ENCODE assay signal across 2 fruit fly cellular contexts in the genomic region with DNA sequence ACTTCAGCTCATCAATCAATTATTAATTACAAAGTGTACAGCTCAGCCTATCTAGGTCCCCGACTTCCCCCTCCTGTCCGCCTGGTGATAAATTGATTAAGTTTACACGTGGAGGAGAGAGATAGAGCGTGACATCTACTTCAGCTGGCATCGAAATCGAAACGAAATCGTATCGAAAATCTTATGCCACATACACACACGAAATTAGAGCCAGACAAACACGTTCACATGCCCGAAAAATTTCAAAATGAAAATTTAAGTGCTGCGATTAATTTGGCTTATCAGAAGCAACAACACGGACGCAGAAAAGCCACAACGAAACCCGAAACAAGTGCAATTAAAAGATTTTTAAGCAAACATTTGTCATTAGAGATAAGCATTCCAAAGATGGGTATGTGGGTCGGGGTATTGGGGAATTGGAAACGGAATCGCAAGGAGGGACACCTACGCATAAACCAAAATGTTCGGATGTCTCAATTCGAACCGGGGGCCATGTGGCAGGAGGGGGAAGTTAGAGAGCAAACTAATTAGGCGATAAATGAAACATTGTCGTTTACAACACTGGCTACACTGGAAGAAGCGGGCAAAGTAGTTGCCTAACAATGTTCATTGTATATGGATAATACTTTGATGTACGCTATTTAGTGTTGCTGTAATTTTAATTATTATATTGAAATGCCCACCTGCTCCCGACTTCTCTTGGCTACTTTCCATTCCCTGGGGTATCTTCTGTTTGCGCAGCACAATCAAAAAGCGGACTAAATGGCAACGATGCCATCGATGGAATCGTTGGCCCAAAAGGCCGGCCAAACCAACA.
A peak's percentile ranks its signal among the peaks of the same experiment; 100 is the strongest.
TF ChIP-seq lines count a peak whose summit lies in the region.

No protein-coding gene starts in this region.

- no peak for TF ChIP-seq CTCF in whole organism, embryonic (GFP tag; optimal IDR thresholded peaks at IDR 0.05; lab: Kevin White, UChicago)

TF ChIP-seq in whole organism, embryonic, 481 proteins besides CTCF, POLR2A, EP300 and RAD21 (continues in another document):
- TF ChIP-seq ems (GFP tag; optimal IDR thresholded peaks at IDR 0.05; lab: Kevin White, UChicago), result no peak
- no peak for TF ChIP-seq Drgx (GFP tag; IDR thresholded peaks at IDR 0.05; lab: Robert Waterston, UW)
- no peak for TF ChIP-seq dmrt99B (tag; optimal IDR thresholded peaks at IDR 0.05; lab: Kevin White, UChicago)
- no peak for TF ChIP-seq CG31388 (GFP tag; optimal IDR thresholded peaks at IDR 0.05; lab: Kevin White, UChicago)
- TF ChIP-seq zf30C (GFP tag; optimal IDR thresholded peaks at IDR 0.05; lab: Kevin White, UChicago), result peak; percentile 31
- TF ChIP-seq Med (GFP tag; lab: Kevin White, UChicago), result peak; percentile 64
- no peak for TF ChIP-seq CG2199 (GFP tag; IDR thresholded peaks at IDR 0.05; lab: Robert Waterston, UW)
- no peak for TF ChIP-seq ci (GFP tag; IDR thresholded peaks at IDR 0.05; lab: Robert Waterston, UW)
- TF ChIP-seq CG11085 (GFP tag; IDR thresholded peaks at IDR 0.05; lab: Robert Waterston, UW), result no peak
- no peak for TF ChIP-seq TFAM (GFP tag; optimal IDR thresholded peaks at IDR 0.05; lab: Kevin White, UChicago)
- no peak for TF ChIP-seq pb (GFP tag; optimal IDR thresholded peaks at IDR 0.05; lab: Kevin White, UChicago)
- TF ChIP-seq grn (GFP tag; optimal IDR thresholded peaks at IDR 0.05; lab: Kevin White, UChicago), result peak; percentile 92
- no peak for TF ChIP-seq Ets97D (GFP tag; optimal IDR thresholded peaks at IDR 0.05; lab: Kevin White, UChicago)
- no peak for TF ChIP-seq CG34376 (GFP tag; optimal IDR thresholded peaks at IDR 0.05; lab: Kevin White, UChicago)
- TF ChIP-seq CG4282 (GFP tag; optimal IDR thresholded peaks at IDR 0.05; lab: Kevin White, UChicago), result no peak
- no peak for TF ChIP-seq ara (GFP tag; IDR thresholded peaks at IDR 0.05; lab: Robert Waterston, UW)
- TF ChIP-seq stc (GFP tag; IDR thresholded peaks at IDR 0.05; lab: Robert Waterston, UW), result no peak
- no peak for TF ChIP-seq CG30431 (GFP tag; optimal IDR thresholded peaks at IDR 0.05; lab: Kevin White, UChicago)
- TF ChIP-seq PHDP (tag; optimal IDR thresholded peaks at IDR 0.05; lab: Kevin White, UChicago), result no peak
- no peak for TF ChIP-seq CG12744 (GFP tag; optimal IDR thresholded peaks at IDR 0.05; lab: Kevin White, UChicago)
- TF ChIP-seq dan (GFP tag; IDR thresholded peaks at IDR 0.05; lab: Robert Waterston, UW), result no peak
- TF ChIP-seq Rfx (GFP tag; IDR thresholded peaks at IDR 0.05; lab: Robert Waterston, UW), result no peak
- no peak for TF ChIP-seq CG18011 (GFP tag; optimal IDR thresholded peaks at IDR 0.05; lab: Kevin White, UChicago)
- TF ChIP-seq Mes4 (GFP tag; optimal IDR thresholded peaks at IDR 0.05; lab: Kevin White, UChicago), result no peak
- TF ChIP-seq CG3281 (GFP tag; optimal IDR thresholded peaks at IDR 0.05; lab: Kevin White, UChicago), result no peak
- no peak for TF ChIP-seq da (GFP tag; optimal IDR thresholded peaks at IDR 0.05; lab: Kevin White, UChicago)
- no peak for TF ChIP-seq CG12659 (GFP tag; optimal IDR thresholded peaks at IDR 0.05; lab: Kevin White, UChicago)
- no peak for TF ChIP-seq CG3065 (GFP tag; optimal IDR thresholded peaks at IDR 0.05; lab: Kevin White, UChicago)
- TF ChIP-seq run (tag; optimal IDR thresholded peaks at IDR 0.05; lab: Kevin White, UChicago), result no peak
- TF ChIP-seq zfh1 (GFP tag; IDR thresholded peaks at IDR 0.05; lab: Robert Waterston, UW), result no peak
- TF ChIP-seq row (GFP tag; IDR thresholded peaks at IDR 0.05; lab: Robert Waterston, UW), result peak; percentile 41; the same call in 1 of the 3 replicates
- no peak for TF ChIP-seq CG8924 (tag; optimal IDR thresholded peaks at IDR 0.05; lab: Kevin White, UChicago)
- TF ChIP-seq CoRest (tag; optimal IDR thresholded peaks at IDR 0.05; lab: Kevin White, UChicago), result peak; percentile 9
- no peak for TF ChIP-seq Dll (GFP tag; IDR thresholded peaks at IDR 0.05; lab: Robert Waterston, UW; ENCODE audit: partially characterized antibody)
- TF ChIP-seq wek (GFP tag; optimal IDR thresholded peaks at IDR 0.05; lab: Kevin White, UChicago), result no peak
- no peak for TF ChIP-seq Hmx (GFP tag; optimal IDR thresholded peaks at IDR 0.05; lab: Kevin White, UChicago)
- TF ChIP-seq nmo (GFP tag; optimal IDR thresholded peaks at IDR 0.05; lab: Kevin White, UChicago), result peak; percentile 8
- peak; percentile 1 for TF ChIP-seq lilli (GFP tag; optimal IDR thresholded peaks at IDR 0.05; lab: Kevin White, UChicago)
- TF ChIP-seq oc (tag; optimal IDR thresholded peaks at IDR 0.05; lab: Kevin White, UChicago), result no peak
- no peak for TF ChIP-seq grau (tag; optimal IDR thresholded peaks at IDR 0.05; lab: Kevin White, UChicago)
- no peak for TF ChIP-seq CG7928 (GFP tag; optimal IDR thresholded peaks at IDR 0.05; lab: Kevin White, UChicago)
- no peak for TF ChIP-seq CG18619 (GFP tag; optimal IDR thresholded peaks at IDR 0.05; lab: Kevin White, UChicago)
- TF ChIP-seq CG42726 (GFP tag; IDR thresholded peaks at IDR 0.05; lab: Robert Waterston, UW; ENCODE audit: partially characterized antibody), result no peak

TF ChIP-seq in whole organism, prepupa, 60 proteins besides CTCF, POLR2A, EP300 and RAD21:
- no peak for TF ChIP-seq CG3919 (GFP tag; optimal IDR thresholded peaks at IDR 0.05; lab: Kevin White, UChicago)
- peak; percentile 8 for TF ChIP-seq Eip78C (GFP tag; lab: Kevin White, UChicago)
- no peak for TF ChIP-seq Sox14 (GFP tag; optimal IDR thresholded peaks at IDR 0.05; lab: Kevin White, UChicago)
- peak; percentile 25 for TF ChIP-seq fkh (GFP tag; optimal IDR thresholded peaks at IDR 0.05; lab: Kevin White, UChicago)

Comparison
In these comparisons a context has a peak if more than half of its experiments do, and no peak if none do; other contexts are left out.
1. Of the 7 proteins assayed by ChIP-seq in both whole organism, embryonic and whole organism, prepupa: peak only in whole organism, embryonic: Sox102F; only in whole organism, prepupa: none; in both: none; in neither: 6.